Worm (Caenorhabditis elegans) whole organism, L1 larva: ENCODE data around the gene wrt-1.

Source experiments
- nhr-11 ChIP-seq: fragments of 150-350 bp; optimal IDR thresholded peaks from 2 replicates; lab custom pipeline; 2014; ENCODE audit warnings: missing biosample characterization, missing genetic modification characterization
- pag-3 ChIP-seq: sonication (generic microtip); optimal IDR thresholded peaks from 2 replicates; lab custom pipeline; 2017; ENCODE audit warnings: missing genetic modification characterization, mild to moderate bottlenecking, missing compliant biosample characterization, antibody characterized with exemption, borderline replicate concordance; ENCODE audit not compliant: insufficient read depth

ce11 chrII:7575614-7576013 lies 44.8 kb downstream of the wrt-1 start, which contains the start of gene F35D2.1:
- TF ChIP-seq pag-3 (tag; lab: Kevin White, UChicago) (no peak), nhr-11 (tag; lab: Kevin White, UChicago) (no peak)
